Worm (Caenorhabditis elegans): ENCODE data around the gene zipt-17.

DNA sequence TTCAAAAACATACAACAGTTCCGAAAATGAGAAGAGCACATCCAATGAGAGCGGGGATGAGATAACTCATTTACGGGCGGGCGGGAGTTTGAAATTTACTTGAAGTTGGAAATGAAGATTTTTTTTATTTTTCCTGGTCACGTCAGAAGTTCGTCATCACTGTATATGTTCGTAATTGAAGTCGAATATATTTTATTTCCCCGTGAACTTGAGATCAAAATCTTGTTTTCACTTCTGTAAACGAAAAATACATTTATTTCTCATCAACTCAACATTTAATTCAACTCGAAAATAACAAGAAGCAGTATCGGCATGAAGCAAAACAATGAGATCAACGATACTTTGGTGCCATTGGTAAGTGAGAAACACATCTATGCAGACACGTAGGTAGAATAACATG lies 50.8 kb downstream of the zipt-17 start, which contains the start of gene C49C3.20:
- TF ChIP-seq ZK337.2 (GFP tag; IDR thresholded peaks at IDR 0.05) (no peak), fos-1 (tag; optimal IDR thresholded peaks at IDR 0.05) (no peak), hlh-30 (tag; optimal IDR thresholded peaks at IDR 0.05; ENCODE audit: insufficient read depth) (no peak), unc-130 (GFP tag; optimal IDR thresholded peaks at IDR 0.05) (no peak), dpl-1 (GFP tag; optimal IDR thresholded peaks at IDR 0.05) (no peak)

Measured in whole organism, L4 larva.